Fruit fly (Drosophila melanogaster): Measurements from ENCODE around the gene cas.

Gene cas

dm6 chr3R:5668928-5669739 is 47.5 kb downstream of the cas start, which contains the start of the genes Xe7 and Atg17:
Gene Xe7, minus strand, starts transcription at chr3R:5669334.
Gene Atg17, plus strand, starts transcription at chr3R:5669713.
- TF ChIP-seq CG13775 (GFP tag; optimal IDR thresholded peaks at IDR 0.05) (peak; percentile 95), CG33557 (GFP tag; optimal IDR thresholded peaks at IDR 0.05) (peak; percentile 90), usp (GFP tag; optimal IDR thresholded peaks at IDR 0.05) (no peak), CG13296 (GFP tag; optimal IDR thresholded peaks at IDR 0.05) (peak; percentile 82), CG32767 (GFP tag; IDR thresholded peaks at IDR 0.05) (peak; percentile 81), tgo (GFP tag; IDR thresholded peaks at IDR 0.05) (peak; percentile 84), YL-1 (GFP tag; optimal IDR thresholded peaks at IDR 0.05) (peak; percentile 72), CG17829 (tag; optimal IDR thresholded peaks at IDR 0.05) (peak; percentile 89), Sry-δ (GFP tag; optimal IDR thresholded peaks at IDR 0.05) (peak; percentile 93), CG6854 (GFP tag; optimal IDR thresholded peaks at IDR 0.05) (peak; percentile 25), repo (GFP tag; optimal IDR thresholded peaks at IDR 0.05) (peak; percentile 58), CG2129 (GFP tag; IDR thresholded peaks at IDR 0.05; ENCODE audit: partially characterized antibody) (peak; percentile 37; the same call in 1 of the 2 replicates), CG6813 (GFP tag; optimal IDR thresholded peaks at IDR 0.05) (peak; percentile 48), HLH54F (GFP tag; optimal IDR thresholded peaks at IDR 0.05) (peak; percentile 93), peb (GFP tag; IDR thresholded peaks at IDR 0.05) (peak; percentile 73), CG15514 (GFP tag; optimal IDR thresholded peaks at IDR 0.05) (peak; percentile 85), BEAF-32 (GFP tag; optimal IDR thresholded peaks at IDR 0.05) (peak; percentile 92), onecut (GFP tag; IDR thresholded peaks at IDR 0.05) (peak; percentile 56; the same call in 1 of the 2 replicates), CrebB (tag; optimal IDR thresholded peaks at IDR 0.05) (peak; percentile 61), CG11504 (tag; optimal IDR thresholded peaks at IDR 0.05) (peak; percentile 90), CG4617 (GFP tag; optimal IDR thresholded peaks at IDR 0.05; ENCODE audit: borderline replicate concordance) (peak; percentile 76), CG13424 (tag; optimal IDR thresholded peaks at IDR 0.05) (peak; percentile 95), pnt (GFP tag; optimal IDR thresholded peaks at IDR 0.05) (peak; percentile 85), ranshi (GFP tag; IDR thresholded peaks at IDR 0.05) (peak; percentile 90; the same call in 1 of the 2 replicates), CG6683 (GFP tag; optimal IDR thresholded peaks at IDR 0.05) (peak; percentile 56), CG4328 (GFP tag; optimal IDR thresholded peaks at IDR 0.05) (peak; percentile 92), Kr (GFP tag; optimal IDR thresholded peaks at IDR 0.05) (no peak), jumu (GFP tag; optimal IDR thresholded peaks at IDR 0.05) (peak; percentile 87), Nf-YC (tag; optimal IDR thresholded peaks at IDR 0.05) (peak; percentile 87), disco-r (GFP tag; optimal IDR thresholded peaks at IDR 0.05) (peak; percentile 71), Vsx1 (GFP tag; optimal IDR thresholded peaks at IDR 0.05) (no peak), pan (optimal IDR thresholded peaks at IDR 0.05) (no peak), pan (GFP tag; optimal IDR thresholded peaks at IDR 0.05 in 1 of 2, IDR thresholded peaks at IDR 0.05 in 1 of 2) (peak in 1 of 2 experiments; percentile 91), Elba2 (GFP tag; optimal IDR thresholded peaks at IDR 0.05) (peak; percentile 66), CG7372 (GFP tag; IDR thresholded peaks at IDR 0.05) (peak; percentile 94), mam (GFP tag; optimal IDR thresholded peaks at IDR 0.05) (peak; percentile 96), Dip3 (GFP tag; optimal IDR thresholded peaks at IDR 0.05) (peak; percentile 93), bbx (GFP tag; IDR thresholded peaks at IDR 0.05; ENCODE audit: partially characterized antibody) (0 out of 2 replicates have a peak, but pooled peaks have one; percentile 25), ara (GFP tag; IDR thresholded peaks at IDR 0.05) (peak; percentile 77), CG8944 (GFP tag; optimal IDR thresholded peaks at IDR 0.05) (peak; percentile 92), cad (GFP tag; optimal IDR thresholded peaks at IDR 0.05) (no peak), ash1 (GFP tag; optimal IDR thresholded peaks at IDR 0.05) (peak; percentile 47), nmo (GFP tag; optimal IDR thresholded peaks at IDR 0.05) (peak; percentile 95), danr (GFP tag; IDR thresholded peaks at IDR 0.05) (peak; percentile 83), unpg (GFP tag; optimal IDR thresholded peaks at IDR 0.05) (peak; percentile 90), tio (GFP tag; optimal IDR thresholded peaks at IDR 0.05) (peak; percentile 95), CG15073 (GFP tag; optimal IDR thresholded peaks at IDR 0.05) (peak; percentile 51), chif (GFP tag; optimal IDR thresholded peaks at IDR 0.05) (peak; percentile 79 to 90), btn (GFP tag; optimal IDR thresholded peaks at IDR 0.05) (peak; percentile 47)

Measured in whole organism, embryonic.